Fruit fly (Drosophila melanogaster): ENCODE data around the gene CG7208.

dm6 chr3R:18199885-18200249 lies 14.4 kb upstream of the CG7208 start:
- TF ChIP-seq insv (optimal IDR thresholded peaks at IDR 0.05) (no peak), ttk (optimal IDR thresholded peaks at IDR 0.05) (no peak)
